Worm (Caenorhabditis elegans) whole organism, early embryonic: ENCODE data around the gene C08G5.7.

Source experiments
- ama-1 ChIP-seq: fragments of 150-350 bp; optimal IDR thresholded peaks from 2 replicates; lab custom pipeline; 2014
- ceh-13 ChIP-seq: fragments of 200-800 bp; sonication (Bioruptor generic); optimal IDR thresholded peaks from 2 replicates; lab custom pipeline; 2018; ENCODE audit warnings: mild to moderate bottlenecking, missing genetic modification characterization, missing compliant biosample characterization
- ets-7 ChIP-seq: sonication (generic microtip); optimal IDR thresholded peaks from 2 replicates; lab custom pipeline; 2016; ENCODE audit warnings: missing genotype, missing genetic modification characterization, missing compliant biosample characterization
- hnd-1 ChIP-seq: sonication (generic microtip); optimal IDR thresholded peaks from 2 replicates; lab custom pipeline; 2016; ENCODE audit warnings: missing genetic modification characterization, missing compliant biosample characterization
- scrt-1 ChIP-seq: fragments of 200-800 bp; sonication (Bioruptor generic); IDR thresholded peaks from 2 replicates; pipeline ENCODE4 v1.3.6; 2022; ENCODE audit warnings: missing genetic modification characterization, missing compliant biosample characterization

- TF ChIP-seq ets-7 (no peak), hnd-1 (tag; lab: Kevin White, UChicago) (no peak), ceh-13 (GFP tag; lab: Kevin White, UChicago) (no peak), ama-1 (no peak), scrt-1 (GFP tag; lab: Robert Waterston, UW) (no peak)
Measured at ce11 chrII:757224-757623, 7.9 kb downstream of the C08G5.7 start.
